Worm (Caenorhabditis elegans) whole organism, L2 larva: ENCODE data around the gene F49F1.12.

ENCODE experiments used
- C34F6.9 ChIP-seq: fragments of 150-350 bp; optimal IDR thresholded peaks from 2 replicates; lab custom pipeline; 2014; ENCODE audit warnings: missing biosample characterization, missing genetic modification characterization
- ama-1 ChIP-seq: fragments of 150-350 bp; optimal IDR thresholded peaks from 2 replicates; lab custom pipeline; 2018; ENCODE audit warnings: inconsistent platforms
- fos-1 ChIP-seq: fragments of 150-350 bp; optimal IDR thresholded peaks from 2 replicates; lab custom pipeline; 2014; ENCODE audit warnings: missing biosample characterization, missing genetic modification characterization
- mab-5 ChIP-seq: fragments of 150-350 bp; optimal IDR thresholded peaks from 2 replicates; lab custom pipeline; 2014; ENCODE audit warnings: missing biosample characterization, missing genetic modification characterization
- nhr-11 ChIP-seq: fragments of 150-350 bp; optimal IDR thresholded peaks from 2 replicates; lab custom pipeline; 2014; ENCODE audit warnings: missing biosample characterization, missing genetic modification characterization
- nhr-237 ChIP-seq: fragments of 150-350 bp; optimal IDR thresholded peaks from 2 replicates; lab custom pipeline; 2014; ENCODE audit warnings: missing biosample characterization, missing genetic modification characterization
- zag-1 ChIP-seq: fragments of 150-350 bp; optimal IDR thresholded peaks from 2 replicates; lab custom pipeline; 2014; ENCODE audit warnings: missing biosample characterization, missing genetic modification characterization

DNA sequence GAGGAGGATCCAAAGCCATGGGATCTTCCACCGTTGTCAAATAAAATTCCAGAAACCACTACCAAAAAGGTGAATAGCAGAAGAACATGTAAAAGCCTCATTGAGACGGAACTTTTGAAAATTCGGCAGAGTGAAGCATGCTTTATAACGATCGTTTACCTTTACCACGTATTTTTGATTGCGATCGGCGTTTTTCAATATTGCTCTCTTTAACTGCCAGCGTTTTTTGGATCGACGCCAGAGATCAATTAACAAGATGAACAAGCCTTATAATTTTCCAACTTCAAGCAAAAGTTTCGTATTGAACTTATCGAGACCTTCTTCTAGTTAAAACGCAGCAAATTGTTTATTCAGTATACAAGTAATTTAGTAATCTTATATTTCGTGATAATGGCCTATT is 3.9 kb downstream of the F49F1.12 start, which contains the start of gene F49F1.10:
- no peak for TF ChIP-seq nhr-237 (tag; lab: Kevin White, UChicago)
- no peak for TF ChIP-seq mab-5 (tag; lab: Kevin White, UChicago)
- no peak for TF ChIP-seq fos-1 (tag; lab: Kevin White, UChicago)
- no peak for TF ChIP-seq C34F6.9 (tag; lab: Kevin White, UChicago)
- no peak for TF ChIP-seq nhr-11 (tag; lab: Kevin White, UChicago)
- no peak for TF ChIP-seq zag-1 (tag; lab: Kevin White, UChicago)
- TF ChIP-seq ama-1 (lab: Kevin White, UChicago), result no peak
